Worm (Caenorhabditis elegans): ENCODE results near the gene srsx-9.

ce11 chrV:4963606-4964005 lies 9.2 kb downstream of the srsx-9 start:
- TF ChIP-seq nhr-11 (tag; optimal IDR thresholded peaks at IDR 0.05) = no peak
- no peak for TF ChIP-seq nhr-25 (tag; optimal IDR thresholded peaks at IDR 0.05; ENCODE audit: borderline replicate concordance, insufficient read depth)
- no peak for TF ChIP-seq arid-1 (GFP tag; conservative IDR thresholded peaks at IDR 0.05)
- no peak for TF ChIP-seq egl-27 (tag; optimal IDR thresholded peaks at IDR 0.05)
- TF ChIP-seq zfp-2 (tag; optimal IDR thresholded peaks at IDR 0.05) = no peak
- TF ChIP-seq pha-4 (GFP tag; IDR thresholded peaks at IDR 0.05) = no peak
- no peak for TF ChIP-seq pha-4 (tag; optimal IDR thresholded peaks at IDR 0.05)
- TF ChIP-seq zip-11 (GFP tag; IDR thresholded peaks at IDR 0.05) = no peak
